Fruit fly (Drosophila melanogaster) whole organism, prepupa: ENCODE data around the gene Sp1.

Experiments used
- CG10631 ChIP-seq: fragments of 200-800 bp; sonication (Bioruptor generic); optimal IDR thresholded peaks from 2 replicates; lab custom pipeline; 2016; ENCODE audit warnings: missing biosample characterization, missing genetic modification characterization
- CG11902 ChIP-seq: fragments of 200-800 bp; sonication (Bioruptor generic); optimal IDR thresholded peaks from 3 replicates; lab custom pipeline; 2016; ENCODE audit warnings: missing biosample characterization, missing genetic modification characterization
- CG16779 ChIP-seq: fragments of 200-800 bp; sonication (Bioruptor generic); optimal IDR thresholded peaks from 3 replicates; lab custom pipeline; 2017; ENCODE audit warnings: missing biosample characterization, mild to moderate bottlenecking, missing genetic modification characterization
- CG6854 ChIP-seq: fragments of 200-800 bp; sonication (Bioruptor generic); optimal IDR thresholded peaks from 2 replicates; lab custom pipeline; 2017; ENCODE audit warnings: missing biosample characterization, mild to moderate bottlenecking, missing genetic modification characterization
- CG8119 ChIP-seq: fragments of 200-800 bp; sonication (Bioruptor generic); IDR thresholded peaks from 3 replicates; pipeline ENCODE4 v1.3.6; 2022; ENCODE audit warnings: missing biosample characterization, missing genetic modification characterization
- Gug ChIP-seq: fragments of 200-800 bp; sonication (Bioruptor generic); IDR thresholded peaks from 2 replicates; pipeline ENCODE4 v1.3.6; 2022; ENCODE audit warnings: missing biosample characterization, missing genetic modification characterization
- Met ChIP-seq: fragments of 200-800 bp; sonication (Bioruptor generic); optimal IDR thresholded peaks from 3 replicates; lab custom pipeline; 2016; ENCODE audit warnings: missing biosample characterization, missing genetic modification characterization
- OdsH ChIP-seq: fragments of 200-800 bp; sonication (Bioruptor generic); optimal IDR thresholded peaks from 3 replicates; lab custom pipeline; 2016; ENCODE audit warnings: missing biosample characterization, missing genetic modification characterization
- cyc ChIP-seq: fragments of 200-800 bp; sonication (Bioruptor generic); optimal IDR thresholded peaks from 3 replicates; lab custom pipeline; 2016; ENCODE audit warnings: missing biosample characterization, missing genetic modification characterization
- eg ChIP-seq: fragments of 200-800 bp; sonication (Bioruptor generic); IDR thresholded peaks from 3 replicates; pipeline ENCODE4 v1.3.6; 2022; ENCODE audit warnings: missing biosample characterization, missing genetic modification characterization
- net ChIP-seq: fragments of 200-800 bp; sonication (Bioruptor generic); optimal IDR thresholded peaks from 3 replicates; lab custom pipeline; 2016; ENCODE audit warnings: missing biosample characterization, missing genetic modification characterization

DNA sequence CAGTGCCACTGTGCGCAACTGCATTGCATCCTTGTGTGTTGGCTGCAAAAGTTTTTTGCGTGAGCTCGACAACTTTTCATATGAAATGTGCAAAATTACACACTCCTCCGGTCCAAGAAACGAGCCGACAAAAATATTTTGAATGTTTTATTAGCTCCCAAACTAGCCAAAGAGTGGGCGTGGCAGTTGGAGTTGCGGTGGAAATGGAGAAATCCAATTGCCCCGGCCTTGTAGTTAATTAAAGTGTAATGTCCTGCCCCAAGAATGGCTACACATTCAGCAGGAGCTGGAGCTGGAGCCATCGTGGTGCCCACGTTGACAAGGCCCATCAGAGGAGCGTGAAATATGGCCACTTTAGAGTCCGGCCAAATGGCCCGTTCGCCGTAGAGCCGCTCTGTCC, 53.5 kb downstream of the Sp1 start, which contains the start of gene CARPB:
- TF ChIP-seq cyc (GFP tag; lab: Kevin White, UChicago) (no peak), CG10631 (GFP tag; lab: Kevin White, UChicago) (no peak), net (GFP tag; lab: Kevin White, UChicago) (no peak), Gug (no peak), OdsH (GFP tag; lab: Kevin White, UChicago) (no peak), Met (GFP tag; lab: Kevin White, UChicago) (no peak), CG8119 (GFP tag; lab: Robert Waterston, UW) (0 out of 3 replicates have a peak, but pooled peaks have one; percentile 8), CG11902 (GFP tag; lab: Kevin White, UChicago) (no peak), eg (no peak), CG6854 (GFP tag; lab: Kevin White, UChicago) (no peak), CG16779 (tag; lab: Kevin White, UChicago) (no peak)
